Worm (Caenorhabditis elegans) whole organism, young adult: Measurements from ENCODE around the gene ZK1098.3.

ENCODE experiments used
- F49E8.2 ChIP-seq: sonication (generic microtip); optimal IDR thresholded peaks from 3 replicates; lab custom pipeline; 2017; ENCODE audit warnings: missing genetic modification characterization, mild to moderate bottlenecking, missing compliant biosample characterization, antibody characterized with exemption, moderate library complexity; ENCODE audit not compliant: insufficient read depth
- F55B11.4 ChIP-seq: sonication (generic microtip); optimal IDR thresholded peaks from 2 replicates; lab custom pipeline; 2016; ENCODE audit warnings: missing compliant biosample characterization, missing genetic modification characterization, borderline replicate concordance; ENCODE audit not compliant: insufficient read depth
- K11D2.4 ChIP-seq: fragments of 200-800 bp; sonication (Bioruptor generic); IDR thresholded peaks from 2 replicates; pipeline ENCODE4 v1.3.6; 2022; ENCODE audit warnings: missing genetic modification reagents, missing genetic modification characterization, missing compliant biosample characterization
- aptf-2 ChIP-seq: fragments of 200-800 bp; sonication (Bioruptor generic); conservative IDR thresholded peaks from 2 replicates; pipeline ENCODE4 v1.3.6; 2022; ENCODE audit warnings: missing genetic modification reagents, missing genetic modification characterization, missing compliant biosample characterization
- ceh-79 ChIP-seq: sonication (generic microtip); optimal IDR thresholded peaks from 2 replicates; lab custom pipeline; 2017; ENCODE audit warnings: mild to moderate bottlenecking, missing genetic modification characterization, missing compliant biosample characterization
- hsf-1 ChIP-seq: fragments of 200-800 bp; sonication (Bioruptor generic); IDR thresholded peaks from 2 replicates; pipeline ENCODE4 v1.3.6; 2022; ENCODE audit warnings: missing genetic modification reagents, missing genetic modification characterization, missing compliant biosample characterization
- lag-1 ChIP-seq: fragments of 200-800 bp; sonication (Bioruptor generic); IDR thresholded peaks from 2 replicates; pipeline ENCODE4 v1.3.6; 2022; ENCODE audit warnings: missing genetic modification reagents, missing genetic modification characterization, missing compliant biosample characterization
- pha-4 ChIP-seq: fragments of 150-350 bp; sonication (generic microtip); optimal IDR thresholded peaks from 2 replicates; lab custom pipeline; 2014; ENCODE audit warnings: missing biosample characterization, missing genetic modification reagents, missing genetic modification characterization
- snpc-4 ChIP-seq, 5 experiments: fragments of 150-350 bp in 1 of 5; sonication (generic microtip) in 4 of 5; optimal IDR thresholded peaks; 2 replicates each; lab custom pipeline; 2014 to 2018; ENCODE audit warnings: missing genetic modification characterization in 5 of 5, missing biosample characterization in 3 of 5, antibody characterized with exemption in 2 of 5, mild to moderate bottlenecking in 2 of 5, missing compliant biosample characterization in 2 of 5, missing genotype in 2 of 5, moderate library complexity in 2 of 5, missing genetic modification reagents in 1 of 5
- tlf-1 ChIP-seq: fragments of 200-800 bp; sonication (Bioruptor generic); optimal IDR thresholded peaks from 2 replicates; lab custom pipeline; 2018; ENCODE audit warnings: mild to moderate bottlenecking, missing genetic modification characterization, missing compliant biosample characterization

DNA sequence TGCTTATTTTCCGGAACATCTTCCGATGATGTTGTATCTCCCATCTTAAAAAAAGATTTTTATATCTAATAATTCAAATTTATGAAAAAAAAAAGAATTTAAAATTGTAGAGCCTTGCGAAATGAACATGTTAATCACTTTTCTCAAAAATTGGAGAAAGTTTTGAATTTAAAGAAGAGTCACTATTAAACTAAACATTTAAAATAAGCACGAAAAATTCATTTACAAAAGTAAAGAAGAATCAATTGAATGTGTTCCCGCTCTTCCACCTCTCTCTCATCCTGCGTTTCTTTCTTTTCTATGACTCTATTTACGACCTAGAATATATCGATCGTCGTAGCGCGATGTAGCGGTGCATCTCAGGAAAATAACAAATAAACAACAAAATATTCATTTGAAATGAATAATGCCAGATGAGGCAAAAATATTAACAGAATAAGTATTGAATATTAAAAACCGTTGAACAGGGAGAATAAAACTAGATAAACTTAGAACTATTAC lies at the start of gene ZK1098.3:
- no peak for TF ChIP-seq aptf-2 (GFP tag; lab: Robert Waterston, UW)
- no peak for TF ChIP-seq hsf-1 (GFP tag; lab: Robert Waterston, UW)
- TF ChIP-seq pha-4 = no peak
- no peak for TF ChIP-seq F49E8.2
- no peak for TF ChIP-seq snpc-4 (GFP tag; optimal IDR thresholded peaks at IDR 0.05; lab: Kevin White, UChicago)
- TF ChIP-seq snpc-4 (tag; optimal IDR thresholded peaks at IDR 0.05; lab: Kevin White, UChicago) = no peak
- no peak for TF ChIP-seq F55B11.4 (tag; lab: Kevin White, UChicago)
- no peak for TF ChIP-seq K11D2.4 (GFP tag; lab: Robert Waterston, UW)
- TF ChIP-seq ceh-79 (tag; lab: Kevin White, UChicago) = no peak
- no peak for TF ChIP-seq tlf-1 (GFP tag; lab: Kevin White, UChicago)
- no peak for TF ChIP-seq lag-1
